Fruit fly (Drosophila melanogaster) whole organism, pupa: Measurements from ENCODE around the gene CG16700.

Experiments
- CG14655 ChIP-seq: fragments of 200-800 bp; sonication (Bioruptor generic); optimal IDR thresholded peaks from 3 replicates; lab custom pipeline; 2017; ENCODE audit warnings: mild to moderate bottlenecking, missing biosample characterization, missing genetic modification reagents, missing genetic modification characterization
- CG8301 ChIP-seq: fragments of 200-800 bp; sonication (Bioruptor generic); optimal IDR thresholded peaks from 2 replicates; lab custom pipeline; 2018; ENCODE audit warnings: missing biosample characterization, mild to moderate bottlenecking, missing genetic modification characterization
- CG9948 ChIP-seq: fragments of 200-800 bp; sonication (Bioruptor generic); optimal IDR thresholded peaks from 2 replicates; lab custom pipeline; 2018; ENCODE audit warnings: missing biosample characterization, mild to moderate bottlenecking, missing genetic modification characterization, moderate library complexity
- rn ChIP-seq: fragments of 200-800 bp; sonication (Bioruptor generic); IDR thresholded peaks from 2 replicates; pipeline ENCODE4 v1.3.6; 2022; ENCODE audit warnings: missing biosample characterization, missing genetic modification characterization

dm6 chrX:17129733-17130466 is 38.2 kb downstream of the CG16700 start:
- TF ChIP-seq CG9948 (tag; lab: Kevin White, UChicago) = no peak
- TF ChIP-seq CG8301 (tag; lab: Kevin White, UChicago) = peak; percentile 31
- no peak for TF ChIP-seq rn (GFP tag; lab: Robert Waterston, UW)
- no peak for TF ChIP-seq CG14655 (GFP tag; lab: Kevin White, UChicago)
